Fruit fly (Drosophila melanogaster) whole organism, embryonic: Measurements from ENCODE around the gene CG8289.

Experiments used
- Blimp-1 ChIP-seq: fragments of 200-800 bp; sonication (Bioruptor generic); optimal IDR thresholded peaks from 3 replicates; lab custom pipeline; 2018; ENCODE audit warnings: missing biosample characterization, missing genetic modification characterization, mild to moderate bottlenecking, moderate library complexity, missing genetic modification reagents
- CG10147 ChIP-seq: fragments of 200-800 bp; sonication (Bioruptor generic); optimal IDR thresholded peaks from 2 replicates; lab custom pipeline; 2019; ENCODE audit warnings: missing biosample characterization, mild to moderate bottlenecking, missing genetic modification characterization, moderate library complexity
- CG10565 ChIP-seq: fragments of 200-800 bp; sonication (Bioruptor generic); optimal IDR thresholded peaks from 3 replicates; lab custom pipeline; 2016; ENCODE audit warnings: missing biosample characterization, mild to moderate bottlenecking, missing genetic modification characterization
- CG11398 ChIP-seq: fragments of 200-800 bp; sonication (Bioruptor generic); optimal IDR thresholded peaks from 2 replicates; lab custom pipeline; 2016; ENCODE audit warnings: missing biosample characterization, missing genetic modification characterization
- CG11456 ChIP-seq: fragments of 200-800 bp; sonication (Bioruptor generic); IDR thresholded peaks from 3 replicates; pipeline ENCODE4 v1.3.6; 2022; ENCODE audit warnings: missing biosample characterization, missing genetic modification characterization
- CG11695 ChIP-seq: fragments of 200-800 bp; sonication (Bioruptor generic); IDR thresholded peaks from 3 replicates; pipeline ENCODE4 v1.3.6; 2022; ENCODE audit warnings: missing biosample characterization, missing genetic modification characterization
- CG12942 ChIP-seq: fragments of 200-800 bp; sonication (Bioruptor generic); optimal IDR thresholded peaks from 3 replicates; lab custom pipeline; 2016; ENCODE audit warnings: missing biosample characterization, missing genetic modification characterization
- CG17612 ChIP-seq: fragments of 200-800 bp; sonication (Bioruptor generic); IDR thresholded peaks from 2 replicates; pipeline ENCODE4 v1.3.6; 2022; ENCODE audit warnings: missing biosample characterization, missing genetic modification characterization
- CG17912 ChIP-seq: fragments of 200-800 bp; sonication (Bioruptor generic); optimal IDR thresholded peaks from 2 replicates; lab custom pipeline; 2018; ENCODE audit warnings: missing biosample characterization, mild to moderate bottlenecking, missing genetic modification characterization
- CG2202 ChIP-seq: fragments of 200-800 bp; sonication (Bioruptor generic); optimal IDR thresholded peaks from 2 replicates; lab custom pipeline; 2018; ENCODE audit warnings: missing biosample characterization, mild to moderate bottlenecking, missing genetic modification characterization
- CG32772 ChIP-seq: fragments of 200-800 bp; sonication (Bioruptor generic); IDR thresholded peaks from 2 replicates; pipeline ENCODE4 v1.3.6; 2022; ENCODE audit warnings: missing biosample characterization, missing genetic modification characterization
- CG4730 ChIP-seq: fragments of 200-800 bp; sonication (Bioruptor generic); IDR thresholded peaks from 2 replicates; pipeline ENCODE4 v1.3.6; 2022; ENCODE audit warnings: missing biosample characterization, missing genetic modification characterization
- CG4820 ChIP-seq: fragments of 200-800 bp; sonication (Bioruptor generic); optimal IDR thresholded peaks from 3 replicates; lab custom pipeline; 2016; ENCODE audit warnings: missing biosample characterization, missing genetic modification characterization
- CG7745 ChIP-seq: fragments of 200-800 bp; sonication (Bioruptor generic); optimal IDR thresholded peaks from 2 replicates; lab custom pipeline; 2018; ENCODE audit warnings: missing biosample characterization, mild to moderate bottlenecking, missing genetic modification characterization, moderate library complexity
- CG8388 ChIP-seq: fragments of 200-800 bp; sonication (Bioruptor generic); optimal IDR thresholded peaks from 2 replicates; lab custom pipeline; 2019; ENCODE audit warnings: missing biosample characterization, mild to moderate bottlenecking, missing genetic modification characterization, moderate library complexity
- CG8765 ChIP-seq: fragments of 200-800 bp; sonication (Bioruptor generic); IDR thresholded peaks from 2 replicates; pipeline ENCODE4 v1.3.6; 2022; ENCODE audit warnings: missing biosample characterization, missing genetic modification characterization
- CG9437 ChIP-seq: fragments of 200-800 bp; sonication (Bioruptor generic); optimal IDR thresholded peaks from 2 replicates; lab custom pipeline; 2018; ENCODE audit warnings: missing biosample characterization, mild to moderate bottlenecking, missing genetic modification characterization
- CG9797 ChIP-seq: fragments of 200-800 bp; sonication (Bioruptor generic); optimal IDR thresholded peaks from 3 replicates; lab custom pipeline; 2018; ENCODE audit warnings: missing biosample characterization, mild to moderate bottlenecking, missing genetic modification characterization
- Dek ChIP-seq: fragments of 200-800 bp; sonication (Bioruptor generic); optimal IDR thresholded peaks from 3 replicates; lab custom pipeline; 2019; ENCODE audit warnings: missing biosample characterization, mild to moderate bottlenecking, missing genetic modification characterization, moderate library complexity
- Fer3 ChIP-seq: fragments of 200-800 bp; sonication (Bioruptor generic); optimal IDR thresholded peaks from 2 replicates; lab custom pipeline; 2018; ENCODE audit warnings: missing biosample characterization, mild to moderate bottlenecking, missing genetic modification characterization, moderate library complexity
- HLH54F ChIP-seq: fragments of 200-800 bp; sonication (Bioruptor generic); optimal IDR thresholded peaks from 3 replicates; lab custom pipeline; 2016; ENCODE audit warnings: missing biosample characterization, missing genetic modification characterization
- HLHmδ ChIP-seq: fragments of 200-800 bp; sonication (Bioruptor generic); optimal IDR thresholded peaks from 2 replicates; lab custom pipeline; 2018; ENCODE audit warnings: missing biosample characterization, mild to moderate bottlenecking, missing genetic modification characterization, moderate library complexity
- Hmr ChIP-seq: fragments of 200-800 bp; sonication (Bioruptor generic); optimal IDR thresholded peaks from 3 replicates; lab custom pipeline; 2017; ENCODE audit warnings: mild to moderate bottlenecking, missing biosample characterization, missing genetic modification reagents, missing genetic modification characterization
- Hr39 ChIP-seq: fragments of >200 bp; optimal IDR thresholded peaks from 2 replicates; lab custom pipeline; 2017
- Lim3 ChIP-seq: fragments of 200-800 bp; sonication (Bioruptor generic); IDR thresholded peaks from 2 replicates; pipeline ENCODE4 v1.3.6; 2022; ENCODE audit warnings: missing biosample characterization, missing genetic modification characterization
- Mad ChIP-seq: fragments of 200-800 bp; sonication (Bioruptor generic); optimal IDR thresholded peaks from 2 replicates; lab custom pipeline; 2016; ENCODE audit warnings: missing biosample characterization, missing genetic modification characterization
- Oaz ChIP-seq: fragments of 200-800 bp; sonication (Bioruptor generic); IDR thresholded peaks from 2 replicates; pipeline ENCODE4 v1.3.6; 2022; ENCODE audit warnings: missing biosample characterization, missing genetic modification characterization
- Ravus ChIP-seq: fragments of 200-800 bp; sonication (Bioruptor generic); IDR thresholded peaks from 2 replicates; pipeline ENCODE4 v1.3.6; 2022; ENCODE audit warnings: missing biosample characterization, missing genetic modification characterization
- Sry-β ChIP-seq: fragments of 200-800 bp; sonication (Bioruptor generic); optimal IDR thresholded peaks from 2 replicates; lab custom pipeline; 2018; ENCODE audit warnings: missing biosample characterization, mild to moderate bottlenecking, missing genetic modification characterization, moderate library complexity
- btn ChIP-seq: fragments of 200-800 bp; sonication (Bioruptor generic); optimal IDR thresholded peaks from 2 replicates; lab custom pipeline; 2016; ENCODE audit warnings: missing biosample characterization, missing genetic modification characterization
- cad ChIP-seq: fragments of >200 bp; optimal IDR thresholded peaks from 2 replicates; lab custom pipeline; 2017; ENCODE audit warnings: missing biosample characterization, missing genetic modification characterization
- caup ChIP-seq: fragments of 200-800 bp; sonication (Bioruptor generic); optimal IDR thresholded peaks from 3 replicates; lab custom pipeline; 2017; ENCODE audit warnings: missing biosample characterization, mild to moderate bottlenecking, missing genetic modification characterization, moderate library complexity; ENCODE audit not compliant: severe bottlenecking
- croc ChIP-seq: fragments of 200-800 bp; sonication (Bioruptor generic); conservative IDR thresholded peaks from 3 replicates; pipeline ENCODE4 v1.3.6; 2022; ENCODE audit warnings: missing biosample characterization, missing genetic modification characterization
- cwo ChIP-seq: fragments of 200-800 bp; sonication (Bioruptor generic); optimal IDR thresholded peaks from 3 replicates; lab custom pipeline; 2017; ENCODE audit warnings: missing biosample characterization, missing genetic modification characterization, mild to moderate bottlenecking, moderate library complexity, missing genetic modification reagents
- danr ChIP-seq: fragments of 200-800 bp; sonication (Bioruptor generic); IDR thresholded peaks from 2 replicates; pipeline ENCODE4 v1.3.6; 2022; ENCODE audit warnings: missing biosample characterization, missing genetic modification characterization
- disco-r ChIP-seq: fragments of 200-800 bp; sonication (Bioruptor generic); optimal IDR thresholded peaks from 2 replicates; lab custom pipeline; 2016; ENCODE audit warnings: missing biosample characterization, missing genetic modification characterization
- eve ChIP-seq, 2 experiments: fragments of >200 bp; optimal IDR thresholded peaks; 2 replicates each; lab custom pipeline; 2017; ENCODE audit warnings: missing biosample characterization in 2 of 2, missing genetic modification characterization in 2 of 2
- ftz-f1 ChIP-seq: fragments of 200-800 bp; sonication (Bioruptor generic); optimal IDR thresholded peaks from 2 replicates; lab custom pipeline; 2016; ENCODE audit warnings: missing biosample characterization, missing genetic modification characterization
- kni ChIP-seq: fragments of 200-800 bp; sonication (Bioruptor generic); optimal IDR thresholded peaks from 3 replicates; lab custom pipeline; 2017; ENCODE audit warnings: mild to moderate bottlenecking, missing biosample characterization, missing genetic modification reagents, missing genetic modification characterization
- lbe ChIP-seq: fragments of 200-800 bp; sonication (Bioruptor generic); optimal IDR thresholded peaks from 2 replicates; lab custom pipeline; 2016; ENCODE audit warnings: missing biosample characterization, mild to moderate bottlenecking, missing genetic modification characterization
- lmd ChIP-seq: fragments of 200-800 bp; sonication (Bioruptor generic); IDR thresholded peaks from 2 replicates; pipeline ENCODE4 v1.3.6; 2022; ENCODE audit warnings: missing biosample characterization, missing genetic modification characterization
- nerfin-1 ChIP-seq: fragments of 200-800 bp; sonication (Bioruptor generic); optimal IDR thresholded peaks from 3 replicates; lab custom pipeline; 2019; ENCODE audit warnings: missing biosample characterization, mild to moderate bottlenecking, missing genetic modification characterization, moderate library complexity
- nerfin-2 ChIP-seq: fragments of 200-800 bp; sonication (Bioruptor generic); IDR thresholded peaks from 2 replicates; pipeline ENCODE4 v1.3.6; 2022; ENCODE audit warnings: missing biosample characterization, missing genetic modification characterization; ENCODE audit not compliant: partially characterized antibody
- peb ChIP-seq: fragments of 200-800 bp; sonication (Bioruptor generic); IDR thresholded peaks from 2 replicates; pipeline ENCODE4 v1.3.6; 2022; ENCODE audit warnings: missing biosample characterization, missing genetic modification characterization
- pita ChIP-seq: fragments of 200-800 bp; sonication (Bioruptor generic); optimal IDR thresholded peaks from 2 replicates; lab custom pipeline; 2017; ENCODE audit warnings: missing biosample characterization, mild to moderate bottlenecking, missing genetic modification characterization
- psq ChIP-seq: fragments of 200-800 bp; sonication (Bioruptor generic); optimal IDR thresholded peaks from 2 replicates; lab custom pipeline; 2017; ENCODE audit warnings: missing biosample characterization, missing genetic modification characterization
- ro ChIP-seq: fragments of 200-800 bp; sonication (Bioruptor generic); IDR thresholded peaks from 2 replicates; pipeline ENCODE4 v1.3.6; 2022; ENCODE audit warnings: missing biosample characterization, missing genetic modification characterization
- row ChIP-seq: fragments of 200-800 bp; sonication (Bioruptor generic); IDR thresholded peaks from 3 replicates; pipeline ENCODE4 v1.3.6; 2022; ENCODE audit warnings: missing biosample characterization, missing genetic modification characterization
- sr ChIP-seq: fragments of 200-800 bp; sonication (Bioruptor generic); IDR thresholded peaks from 3 replicates; pipeline ENCODE4 v1.3.6; 2022; ENCODE audit warnings: missing biosample characterization, missing genetic modification characterization
- stc ChIP-seq: fragments of 200-800 bp; sonication (Bioruptor generic); IDR thresholded peaks from 2 replicates; pipeline ENCODE4 v1.3.6; 2022; ENCODE audit warnings: missing biosample characterization, missing genetic modification characterization
- tio ChIP-seq: fragments of 200-800 bp; sonication (Bioruptor generic); optimal IDR thresholded peaks from 2 replicates; lab custom pipeline; 2017; ENCODE audit warnings: missing biosample characterization, missing genetic modification characterization, inconsistent platforms
- z ChIP-seq: fragments of 200-800 bp; sonication (Bioruptor generic); IDR thresholded peaks from 3 replicates; pipeline ENCODE4 v1.3.6; 2022; ENCODE audit warnings: missing biosample characterization, missing genetic modification characterization

The CG8289 gene

dm6 chrX:17599330-17599729, 36.5 kb downstream of the CG8289 start, which contains the start of gene X11L (continued):
- TF ChIP-seq peb (GFP tag; lab: Robert Waterston, UW) (peak; percentile 31; the same call in 1 of the 2 replicates), ro (no peak), btn (GFP tag; lab: Kevin White, UChicago) (peak; percentile 55), cwo (GFP tag; lab: Kevin White, UChicago) (peak; percentile 31), CG11398 (GFP tag; lab: Kevin White, UChicago) (peak; percentile 34), tio (GFP tag; lab: Kevin White, UChicago) (no peak), Fer3 (no peak), z (no peak), Lim3 (GFP tag; lab: Robert Waterston, UW) (no peak), ftz-f1 (GFP tag; lab: Kevin White, UChicago) (peak; percentile 30), CG11456 (GFP tag; lab: Robert Waterston, UW) (peak; percentile 77), CG7745 (tag; lab: Kevin White, UChicago) (no peak), HLHmδ (GFP tag; lab: Kevin White, UChicago) (no peak), CG32772 (GFP tag; lab: Robert Waterston, UW) (peak; percentile 19; the same call in 1 of the 2 replicates), nerfin-2 (GFP tag; lab: Robert Waterston, UW) (peak; percentile 82), CG9797 (GFP tag; lab: Kevin White, UChicago) (peak; percentile 13), CG4820 (GFP tag; lab: Kevin White, UChicago) (peak; percentile 65), CG17612 (GFP tag; lab: Robert Waterston, UW) (peak; percentile 69), CG17912 (no peak), CG8765 (GFP tag; lab: Robert Waterston, UW) (peak; percentile 61), CG10147 (no peak), Ravus (no peak; the same call in 1 of the 2 replicates), lbe (GFP tag; lab: Kevin White, UChicago) (peak; percentile 75), Hmr (GFP tag; lab: Kevin White, UChicago) (no peak), caup (GFP tag; lab: Kevin White, UChicago) (peak; percentile 75), danr (GFP tag; lab: Robert Waterston, UW) (no peak), CG8388 (no peak), CG4730 (GFP tag; lab: Robert Waterston, UW) (peak; percentile 53), kni (GFP tag; lab: Kevin White, UChicago) (no peak), CG10565 (GFP tag; lab: Kevin White, UChicago) (no peak), pita (no peak), HLH54F (peak; percentile 84), cad (no peak), nerfin-1 (tag; lab: Kevin White, UChicago) (peak; percentile 8), sr (0 out of 3 replicates have a peak, but pooled peaks have one; percentile 10), disco-r (GFP tag; lab: Kevin White, UChicago) (no peak), psq (peak; percentile 13), croc (GFP tag; lab: Robert Waterston, UW) (no peak), Blimp-1 (GFP tag; lab: Kevin White, UChicago) (no peak), CG2202 (tag; lab: Kevin White, UChicago) (peak; percentile 30), CG12942 (GFP tag; lab: Kevin White, UChicago) (peak; percentile 64), row (GFP tag; lab: Robert Waterston, UW) (peak; percentile 69), Dek (tag; lab: Kevin White, UChicago) (no peak), CG9437 (GFP tag; lab: Kevin White, UChicago) (peak; percentile 38), Hr39 (lab: Kevin White, UChicago) (no peak), CG11695 (peak; percentile 16; the same call in 1 of the 3 replicates), Mad (GFP tag; lab: Kevin White, UChicago) (peak; percentile 64), lmd (GFP tag; lab: Robert Waterston, UW) (peak; percentile 39; the same call in 1 of the 2 replicates), Oaz (GFP tag; lab: Robert Waterston, UW) (peak; percentile 10; the same call in 1 of the 2 replicates), stc (GFP tag; lab: Robert Waterston, UW) (0 out of 2 replicates have a peak, but pooled peaks have one; percentile 15), eve (GFP tag; optimal IDR thresholded peaks at IDR 0.05; lab: Kevin White, UChicago) (no peak), Sry-β (GFP tag; lab: Kevin White, UChicago) (no peak)
